Worm (Caenorhabditis elegans) whole organism, L2 larva: ENCODE data around the gene srbc-58.
"Not testable (repeated sequence)": the region's sequence is repeated elsewhere in the genome, so short reads cannot be mapped to it uniquely, and the experiment has no call there.

Experiments used
- Y55F3AM.14 ChIP-seq: fragments of 200-800 bp; sonication (Bioruptor generic); optimal IDR thresholded peaks from 2 replicates; lab custom pipeline; 2018; ENCODE audit warnings: mild to moderate bottlenecking, missing genetic modification characterization, missing compliant biosample characterization
- ZK546.5 ChIP-seq: sonication (generic microtip); optimal IDR thresholded peaks from 2 replicates; lab custom pipeline; 2017; ENCODE audit warnings: missing biosample characterization, missing genetic modification characterization
- ceh-82 ChIP-seq: fragments of 150-350 bp; optimal IDR thresholded peaks from 2 replicates; lab custom pipeline; 2014; ENCODE audit warnings: missing biosample characterization, missing genetic modification characterization
- lsy-2 ChIP-seq, 2 experiments: fragments of 150-350 bp in 1 of 2; sonication (generic microtip) in 1 of 2; optimal IDR thresholded peaks; 2 replicates each; lab custom pipeline; 2014 to 2017; ENCODE audit warnings: missing biosample characterization in 2 of 2, missing genetic modification characterization in 2 of 2
- nhr-21 ChIP-seq: fragments of 150-350 bp; optimal IDR thresholded peaks from 2 replicates; lab custom pipeline; 2014; ENCODE audit warnings: missing biosample characterization, missing genetic modification characterization
- nhr-25 ChIP-seq: fragments of 150-350 bp; sonication (generic microtip); optimal IDR thresholded peaks from 3 replicates; lab custom pipeline; 2014; ENCODE audit warnings: missing biosample characterization, missing genetic modification characterization
- nhr-6 ChIP-seq: fragments of 150-350 bp; optimal IDR thresholded peaks from 2 replicates; lab custom pipeline; 2014; ENCODE audit warnings: missing biosample characterization, missing genetic modification characterization
- skn-1 ChIP-seq: sonication (generic microtip); optimal IDR thresholded peaks from 2 replicates; lab custom pipeline; 2017; ENCODE audit warnings: missing biosample characterization, missing genetic modification characterization
- sma-3 ChIP-seq: sonication (generic microtip); optimal IDR thresholded peaks from 2 replicates; lab custom pipeline; 2016; ENCODE audit warnings: missing genetic modification reagents, missing genetic modification characterization, missing compliant biosample characterization
- sma-9 ChIP-seq, 2 experiments: fragments of 150-350 bp in 1 of 2; sonication (generic microtip) in 1 of 2; optimal IDR thresholded peaks; 2 replicates each; lab custom pipeline; 2014 to 2016; ENCODE audit warnings: missing genetic modification characterization in 2 of 2, mild to moderate bottlenecking in 1 of 2, missing biosample characterization in 1 of 2, missing compliant biosample characterization in 1 of 2, missing genetic modification reagents in 1 of 2, moderate library complexity in 1 of 2
- unc-39 ChIP-seq: fragments of 150-350 bp; optimal IDR thresholded peaks from 2 replicates; lab custom pipeline; 2014; ENCODE audit warnings: missing biosample characterization, missing genetic modification characterization
- zag-1 ChIP-seq: fragments of 150-350 bp; optimal IDR thresholded peaks from 2 replicates; lab custom pipeline; 2014; ENCODE audit warnings: missing biosample characterization, missing genetic modification characterization
- ztf-1 ChIP-seq: fragments of 200-800 bp; sonication (Bioruptor generic); conservative IDR thresholded peaks from 2 replicates; pipeline ENCODE4 v1.3.6; 2022; ENCODE audit warnings: missing genetic modification characterization, missing compliant biosample characterization

srbc-58 gene

DNA sequence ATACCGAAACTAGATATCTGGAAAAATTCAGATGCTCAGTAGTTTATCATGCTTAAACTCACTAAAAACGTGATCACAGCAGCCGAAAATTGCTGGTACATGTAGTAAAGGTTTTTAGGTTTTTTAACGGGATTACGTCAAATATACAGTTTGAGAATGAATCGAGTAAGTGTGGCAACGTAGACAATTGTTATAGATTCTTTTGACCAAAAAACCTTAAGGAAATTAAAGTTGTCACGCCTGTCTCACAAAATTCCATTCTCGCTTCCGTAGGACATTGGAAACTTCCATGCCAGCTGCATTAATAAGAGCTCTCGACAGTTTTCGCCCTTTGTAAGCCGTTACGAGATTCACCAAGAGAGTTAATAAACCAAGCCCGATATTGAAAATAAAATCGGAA, 48.1 kb downstream of the srbc-58 start, which contains the start of gene srx-31:
Gene srx-31, minus strand, starts transcription at position 101 of the 400 bp plus-strand sequence.
- not testable (repeated sequence) for TF ChIP-seq unc-39; ZK546.5 (tag; lab: Kevin White, UChicago); nhr-25

DNA sequence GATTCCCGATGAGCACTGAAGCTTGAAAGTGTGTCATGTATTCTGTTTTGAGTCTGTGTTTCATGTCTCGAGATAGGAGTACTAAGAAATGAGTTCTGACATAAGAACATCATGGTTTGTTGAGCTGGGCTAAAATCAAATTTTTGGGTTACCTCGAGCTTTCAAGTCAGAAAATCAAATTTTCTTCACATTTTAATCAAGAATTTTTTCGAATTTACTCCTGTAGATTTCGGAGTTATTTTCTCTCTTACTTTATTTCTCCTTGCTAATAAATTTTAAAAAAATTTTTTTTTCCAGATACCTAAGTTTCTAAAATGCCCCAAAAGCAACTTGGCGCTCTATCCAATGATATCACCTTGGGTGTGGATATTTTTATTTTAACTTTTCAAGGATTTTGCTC, 51.3 kb downstream of the srbc-58 start, which contains the start of gene F41H8.2:
Gene F41H8.2, plus strand, starts transcription at position 301 of the 400 bp plus-strand sequence.
- no peak for TF ChIP-seq zag-1 (tag; lab: Kevin White, UChicago)
- TF ChIP-seq nhr-6, result no peak
- TF ChIP-seq ztf-1, result no peak
- TF ChIP-seq Y55F3AM.14, result no peak
- no peak for TF ChIP-seq ceh-82 (tag; lab: Kevin White, UChicago)
- no peak for TF ChIP-seq lsy-2 (tag; optimal IDR thresholded peaks at IDR 0.05; lab: Kevin White, UChicago)
- no peak for TF ChIP-seq sma-3
- TF ChIP-seq nhr-21, result no peak
- no peak for TF ChIP-seq skn-1
- TF ChIP-seq sma-9 (GFP tag; optimal IDR thresholded peaks at IDR 0.05; lab: Kevin White, UChicago), result no peak
- no peak for TF ChIP-seq sma-9 (tag; optimal IDR thresholded peaks at IDR 0.05; lab: Kevin White, UChicago)
- TF ChIP-seq, all 48 proteins: peak for 0
